Worm (Caenorhabditis elegans): ENCODE results near the gene Y17D7B.4.

Y17D7B.4 gene

DNA sequence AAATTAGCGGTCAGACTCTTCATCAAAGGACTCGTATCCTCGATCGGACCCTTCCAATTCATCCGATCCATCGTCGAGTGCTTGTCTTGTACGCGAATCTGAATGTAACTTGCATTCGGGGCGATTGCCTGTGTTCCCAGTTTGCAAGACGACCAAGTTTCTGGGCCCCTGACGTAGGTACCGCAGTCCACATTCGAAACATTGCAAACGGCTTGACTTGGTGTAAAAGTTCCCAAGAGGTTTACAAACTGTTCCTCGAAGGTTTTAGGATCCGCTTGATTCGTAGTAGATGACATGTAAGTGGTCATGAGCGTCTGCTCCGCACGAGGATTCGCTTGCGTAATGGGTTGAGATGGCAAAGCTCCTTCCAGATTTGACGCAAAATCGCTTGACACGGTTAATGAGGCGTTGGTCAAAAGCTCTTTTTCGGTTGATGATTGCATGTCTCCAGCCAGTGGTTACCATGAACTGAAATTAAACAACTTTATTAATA, at the start of gene Y17D7B.4:
Y17D7B.4 (minus strand) TSS at position 443 of the 493 bp plus-strand sequence.
- no peak for TF ChIP-seq scrt-1 (GFP tag; IDR thresholded peaks at IDR 0.05)
- TF ChIP-seq ama-1 (optimal IDR thresholded peaks at IDR 0.05): no peak
- no peak for TF ChIP-seq ets-7 (tag; optimal IDR thresholded peaks at IDR 0.05)

DNA sequence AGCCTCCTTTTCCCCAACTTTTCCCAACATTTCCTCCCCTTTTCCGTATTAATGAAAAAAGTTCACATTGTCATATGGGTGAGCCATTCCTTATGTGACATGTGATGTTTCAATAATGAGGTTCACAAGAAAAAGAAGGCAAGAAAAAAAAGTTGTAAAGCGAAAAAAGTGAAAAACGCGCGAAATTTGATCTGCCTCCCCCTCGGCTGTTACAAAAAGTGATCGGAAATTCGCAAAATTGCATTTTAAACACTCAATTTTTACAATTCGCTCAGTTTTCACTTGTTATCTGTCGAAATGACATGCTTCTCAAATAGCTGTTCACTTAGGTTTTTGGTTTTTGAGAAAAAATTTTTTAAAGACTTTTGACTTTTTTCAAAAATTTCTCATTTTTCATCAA, 45.1 kb upstream of the Y17D7B.4 start:
- no peak for TF ChIP-seq flt-1 (GFP tag; IDR thresholded peaks at IDR 0.05)
- TF ChIP-seq pes-1 (GFP tag; IDR thresholded peaks at IDR 0.05): no peak
- TF ChIP-seq ama-1 (optimal IDR thresholded peaks at IDR 0.05): no peak
- no peak for TF ChIP-seq hmbx-1 (tag; optimal IDR thresholded peaks at IDR 0.05)
- TF ChIP-seq ets-7 (tag; optimal IDR thresholded peaks at IDR 0.05): no peak
- TF ChIP-seq hnd-1 (tag; optimal IDR thresholded peaks at IDR 0.05): no peak
- TF ChIP-seq tra-4 (tag; optimal IDR thresholded peaks at IDR 0.05): no peak
- no peak for TF ChIP-seq ceh-36 (tag; optimal IDR thresholded peaks at IDR 0.05)
- TF ChIP-seq ceh-13 (GFP tag; optimal IDR thresholded peaks at IDR 0.05): no peak
- TF ChIP-seq sea-1 (GFP tag; conservative IDR thresholded peaks at IDR 0.05): no peak
- TF ChIP-seq scrt-1 (GFP tag; IDR thresholded peaks at IDR 0.05): no peak
- no peak for TF ChIP-seq tbx-11 (GFP tag; IDR thresholded peaks at IDR 0.05)
- no peak for TF ChIP-seq aly-1 (tag; optimal IDR thresholded peaks at IDR 0.05)

ce11 chrV:18819643-18820042, 43.2 kb upstream of the Y17D7B.4 start, which contains the start of gene ncs-5:
Gene ncs-5 (plus strand): TSS chrV:18819766.
- TF ChIP-seq pes-1 (GFP tag; IDR thresholded peaks at IDR 0.05) (no peak), B0310.2 (tag; optimal IDR thresholded peaks at IDR 0.05) (no peak), scrt-1 (GFP tag; IDR thresholded peaks at IDR 0.05) (no peak), aly-1 (tag; optimal IDR thresholded peaks at IDR 0.05) (no peak), hnd-1 (tag; optimal IDR thresholded peaks at IDR 0.05) (no peak), F13C5.2 (tag; optimal IDR thresholded peaks at IDR 0.05) (no peak), tra-4 (tag; optimal IDR thresholded peaks at IDR 0.05) (no peak), ets-7 (tag; optimal IDR thresholded peaks at IDR 0.05) (no peak), ceh-36 (tag; optimal IDR thresholded peaks at IDR 0.05) (no peak), ceh-13 (GFP tag; optimal IDR thresholded peaks at IDR 0.05) (no peak), hmg-4 (GFP tag; optimal IDR thresholded peaks at IDR 0.05) (no peak), ama-1 (optimal IDR thresholded peaks at IDR 0.05) (no peak), flt-1 (GFP tag; IDR thresholded peaks at IDR 0.05) (no peak), tbx-11 (GFP tag; IDR thresholded peaks at IDR 0.05) (no peak), tbx-37 (GFP tag; conservative IDR thresholded peaks at IDR 0.05) (no peak), sea-1 (GFP tag; conservative IDR thresholded peaks at IDR 0.05) (no peak), hmbx-1 (tag; optimal IDR thresholded peaks at IDR 0.05) (no peak)

DNA sequence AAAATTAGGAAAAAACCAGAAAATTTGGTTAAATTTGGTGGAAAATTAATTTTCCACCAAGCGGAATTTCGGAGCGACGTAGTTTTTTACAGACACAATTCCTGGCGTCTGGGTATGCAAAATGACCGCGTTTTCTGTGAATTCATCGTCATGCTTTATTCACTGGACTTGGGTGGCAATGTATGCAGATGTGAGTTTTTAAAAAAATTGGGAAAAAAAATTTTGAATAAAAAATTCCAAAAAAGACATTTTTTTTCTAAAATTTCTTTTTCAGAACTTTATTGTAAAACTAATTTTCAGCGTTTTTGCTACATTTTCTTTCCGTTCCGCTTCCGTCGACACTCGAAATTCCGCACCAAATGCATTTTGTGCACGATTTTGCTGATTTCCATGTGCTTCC, 34.9 kb upstream of the Y17D7B.4 start, which contains the start of gene C54E10.7:
C54E10.7 (plus strand) TSS at position 301 of the 400 bp plus-strand sequence.
- TF ChIP-seq scrt-1 (GFP tag; IDR thresholded peaks at IDR 0.05) (no peak), F13C5.2 (tag; optimal IDR thresholded peaks at IDR 0.05) (no peak), tbx-11 (GFP tag; IDR thresholded peaks at IDR 0.05) (no peak), B0310.2 (tag; optimal IDR thresholded peaks at IDR 0.05) (no peak), ceh-36 (tag; optimal IDR thresholded peaks at IDR 0.05) (no peak), aly-1 (tag; optimal IDR thresholded peaks at IDR 0.05) (no peak)

DNA sequence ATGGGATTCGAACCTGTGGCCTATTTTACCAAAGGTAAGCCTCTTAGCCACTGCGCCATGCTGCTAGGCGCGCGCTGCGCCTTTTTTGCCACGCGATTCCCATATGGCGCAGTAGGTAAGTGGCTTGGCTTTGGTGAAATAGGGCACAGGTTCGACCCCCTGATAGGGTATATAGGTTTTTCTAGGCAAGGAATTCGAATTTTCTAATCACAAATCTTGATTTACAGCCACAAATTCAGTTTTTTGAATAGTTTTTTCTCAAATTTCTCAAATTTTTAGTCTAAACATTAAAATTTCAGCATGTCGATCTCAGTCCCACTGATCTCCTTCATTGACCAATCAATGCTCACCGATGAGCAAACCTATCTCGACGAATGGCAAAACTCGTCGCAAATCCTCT, 34.2 kb upstream of the Y17D7B.4 start, which contains the start of gene C54E10.3:
C54E10.3 (plus strand) TSS at position 301 of the 400 bp plus-strand sequence.
- no peak for TF ChIP-seq F13C5.2 (tag; optimal IDR thresholded peaks at IDR 0.05)

ce11 chrV:18808621-18809020, 32.1 kb upstream of the Y17D7B.4 start, which contains the start of gene C54E10.6:
Gene C54E10.6 (minus strand): TSS chrV:18808729.
- TF ChIP-seq tbx-37 (GFP tag; conservative IDR thresholded peaks at IDR 0.05) (no peak), B0310.2 (tag; optimal IDR thresholded peaks at IDR 0.05) (no peak), F13C5.2 (tag; optimal IDR thresholded peaks at IDR 0.05) (peak; percentile 43)

ce11 chrV:18806409-18806808, 29.9 kb upstream of the Y17D7B.4 start, which contains the start of gene sri-10:
Gene sri-10 (minus strand): TSS chrV:18806509.
- TF ChIP-seq B0310.2 (tag; optimal IDR thresholded peaks at IDR 0.05): no peak
- no peak for TF ChIP-seq hnd-1 (tag; optimal IDR thresholded peaks at IDR 0.05)
- no peak for TF ChIP-seq ets-7 (tag; optimal IDR thresholded peaks at IDR 0.05)

ce11 chrV:18803260-18803659, 26.8 kb upstream of the Y17D7B.4 start, which contains the start of gene C54E10.10:
Gene C54E10.10 (minus strand): TSS chrV:18803360.
- TF ChIP-seq ceh-36 (tag; optimal IDR thresholded peaks at IDR 0.05) (no peak), ama-1 (optimal IDR thresholded peaks at IDR 0.05) (no peak), aly-1 (tag; optimal IDR thresholded peaks at IDR 0.05) (no peak), tbx-11 (GFP tag; IDR thresholded peaks at IDR 0.05) (no peak), hmbx-1 (tag; optimal IDR thresholded peaks at IDR 0.05) (no peak)

- TF ChIP-seq hmg-4 (GFP tag; optimal IDR thresholded peaks at IDR 0.05) (no peak), B0310.2 (tag; optimal IDR thresholded peaks at IDR 0.05) (no peak), ets-7 (tag; optimal IDR thresholded peaks at IDR 0.05) (no peak), hmbx-1 (tag; optimal IDR thresholded peaks at IDR 0.05) (no peak), tra-4 (tag; optimal IDR thresholded peaks at IDR 0.05) (no peak), flt-1 (GFP tag; IDR thresholded peaks at IDR 0.05) (no peak), pes-1 (GFP tag; IDR thresholded peaks at IDR 0.05) (no peak), F13C5.2 (tag; optimal IDR thresholded peaks at IDR 0.05) (no peak)
These were observed 25.6 kb upstream of the Y17D7B.4 start, which contains the start of gene C54E10.11 for ce11 chrV:18802077-18802476. Gene C54E10.11 (minus strand): TSS chrV:18802177.

All from whole organism, early embryonic.